Worm (Caenorhabditis elegans) whole organism, midembryonic: Measurements from ENCODE around the gene pst-2.

ENCODE experiments used
- T22C8.4 ChIP-seq: fragments of 200-800 bp; sonication (Bioruptor generic); IDR thresholded peaks from 2 replicates; pipeline ENCODE4 v1.3.6; 2022; ENCODE audit warnings: missing genetic modification characterization, missing compliant biosample characterization
- cog-1 ChIP-seq: sonication (generic microtip); optimal IDR thresholded peaks from 2 replicates; lab custom pipeline; 2016; ENCODE audit warnings: missing genetic modification characterization, missing compliant biosample characterization
- med-1 ChIP-seq: sonication (generic microtip); optimal IDR thresholded peaks from 2 replicates; lab custom pipeline; 2017; ENCODE audit warnings: missing genetic modification characterization, mild to moderate bottlenecking, missing compliant biosample characterization, antibody characterized with exemption, missing genetic modification reagents; ENCODE audit not compliant: insufficient read depth
- ztf-23 ChIP-seq: fragments of 200-800 bp; sonication (Bioruptor generic); IDR thresholded peaks from 2 replicates; pipeline ENCODE4 v1.3.6; 2022; ENCODE audit warnings: missing genetic modification reagents, missing genetic modification characterization, missing compliant biosample characterization
- ztf-29 ChIP-seq: fragments of 200-800 bp; sonication (Bioruptor generic); IDR thresholded peaks from 2 replicates; pipeline ENCODE4 v1.3.6; 2022; ENCODE audit warnings: missing genetic modification reagents, missing genetic modification characterization, missing compliant biosample characterization

DNA sequence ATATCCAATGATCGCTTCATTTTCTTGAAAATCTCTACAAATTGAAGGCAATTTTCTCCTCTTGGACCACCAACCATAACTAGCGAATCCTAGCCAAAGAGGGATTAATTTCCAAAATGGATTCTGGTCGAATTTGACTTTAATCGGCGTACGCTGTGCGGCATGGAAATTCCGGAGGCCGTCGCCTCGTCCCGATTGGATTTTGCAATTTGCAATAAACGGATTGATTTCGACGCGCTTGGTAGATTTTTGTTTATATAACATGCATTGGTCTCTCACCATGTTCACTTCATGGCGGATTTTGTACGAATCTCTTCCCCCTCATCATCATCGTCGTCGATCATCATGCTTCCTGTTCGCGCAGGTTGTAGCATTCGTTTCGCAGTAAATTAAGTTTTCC is 14.5 kb upstream of the pst-2 start:
- no peak for TF ChIP-seq cog-1 (tag; lab: Kevin White, UChicago)
- TF ChIP-seq T22C8.4 (GFP tag; lab: Robert Waterston, UW): no peak
- TF ChIP-seq ztf-29 (GFP tag; lab: Robert Waterston, UW): no peak
- no peak for TF ChIP-seq med-1 (GFP tag; lab: Kevin White, UChicago)
- no peak for TF ChIP-seq ztf-23
